Worm (Caenorhabditis elegans) whole organism, midembryonic: ENCODE results near the gene popl-5.

Experiments
- T22C8.4 ChIP-seq: fragments of 200-800 bp; sonication (Bioruptor generic); IDR thresholded peaks from 2 replicates; pipeline ENCODE4 v1.3.6; 2022; ENCODE audit warnings: missing genetic modification characterization, missing compliant biosample characterization
- cog-1 ChIP-seq: sonication (generic microtip); optimal IDR thresholded peaks from 2 replicates; lab custom pipeline; 2016; ENCODE audit warnings: missing genetic modification characterization, missing compliant biosample characterization
- flt-1 ChIP-seq: fragments of 200-800 bp; sonication (Bioruptor generic); IDR thresholded peaks from 2 replicates; pipeline ENCODE4 v1.3.6; 2022; ENCODE audit warnings: missing genetic modification characterization, missing compliant biosample characterization
- ztf-23 ChIP-seq: fragments of 200-800 bp; sonication (Bioruptor generic); IDR thresholded peaks from 2 replicates; pipeline ENCODE4 v1.3.6; 2022; ENCODE audit warnings: missing genetic modification reagents, missing genetic modification characterization, missing compliant biosample characterization

ce11 chrIII:11496496-11496895, 9.4 kb upstream of the popl-5 start, which contains the start of gene Y66D12A.24:
- TF ChIP-seq flt-1 (GFP tag; lab: Robert Waterston, UW), result no peak
- TF ChIP-seq T22C8.4 (GFP tag; lab: Robert Waterston, UW), result no peak
- no peak for TF ChIP-seq cog-1 (tag; lab: Kevin White, UChicago)
- TF ChIP-seq ztf-23, result no peak
